Worm (Caenorhabditis elegans) whole organism, young adult: Measurements from ENCODE around the gene C47G2.4.

Experiments used
- C06A6.2 ChIP-seq: fragments of 200-800 bp; sonication (Bioruptor generic); conservative IDR thresholded peaks from 2 replicates; pipeline ENCODE4 v1.3.6; 2022; ENCODE audit warnings: missing genetic modification characterization, missing compliant biosample characterization
- F57A8.1 ChIP-seq: fragments of 200-800 bp; sonication (Bioruptor generic); optimal IDR thresholded peaks from 2 replicates; lab custom pipeline; 2018; ENCODE audit warnings: mild to moderate bottlenecking, missing genetic modification characterization, moderate library complexity, missing compliant biosample characterization
- Y53G8AR.9 ChIP-seq: fragments of 200-800 bp; sonication (Bioruptor generic); conservative IDR thresholded peaks from 2 replicates; pipeline ENCODE4 v1.3.6; 2022; ENCODE audit warnings: missing genetic modification reagents, missing genetic modification characterization, missing compliant biosample characterization
- aptf-3 ChIP-seq: fragments of 200-800 bp; sonication (Bioruptor generic); IDR thresholded peaks from 2 replicates; pipeline ENCODE4 v1.3.6; 2022; ENCODE audit warnings: missing genetic modification characterization, missing compliant biosample characterization
- ceh-27 ChIP-seq: fragments of 200-800 bp; sonication (Bioruptor generic); optimal IDR thresholded peaks from 2 replicates; lab custom pipeline; 2018; ENCODE audit warnings: mild to moderate bottlenecking, missing genetic modification characterization, moderate library complexity, missing compliant biosample characterization
- dpl-1 ChIP-seq: fragments of 150-350 bp; optimal IDR thresholded peaks from 2 replicates; lab custom pipeline; 2014; ENCODE audit warnings: missing biosample characterization, missing genetic modification reagents, missing genetic modification characterization
- lin-35 ChIP-seq, 3 experiments: fragments of 150-350 bp in 2 of 3; sonication (generic microtip) in 1 of 3; optimal IDR thresholded peaks; 2 replicates each; lab custom pipeline; 2014 to 2018; ENCODE audit warnings: missing biosample characterization in 3 of 3, missing genetic modification characterization in 3 of 3, missing genetic modification reagents in 3 of 3
- xnd-1 ChIP-seq: sonication (generic microtip); optimal IDR thresholded peaks from 2 replicates; lab custom pipeline; 2016; ENCODE audit warnings: missing genotype, missing genetic modification reagents, missing genetic modification characterization, missing compliant biosample characterization
- zim-3 ChIP-seq: sonication (generic microtip); optimal IDR thresholded peaks from 2 replicates; lab custom pipeline; 2017; ENCODE audit warnings: mild to moderate bottlenecking, missing genetic modification characterization, moderate library complexity, missing compliant biosample characterization

- TF ChIP-seq Y53G8AR.9 (GFP tag; lab: Robert Waterston, UW), result no peak
- TF ChIP-seq aptf-3 (GFP tag; lab: Robert Waterston, UW), result no peak
- no peak for TF ChIP-seq C06A6.2 (GFP tag; lab: Robert Waterston, UW)
- no peak for TF ChIP-seq F57A8.1 (GFP tag; lab: Kevin White, UChicago)
- no peak for TF ChIP-seq ceh-27 (GFP tag; lab: Kevin White, UChicago)
- no peak for TF ChIP-seq xnd-1
- TF ChIP-seq dpl-1 (GFP tag; lab: Kevin White, UChicago), result no peak
- TF ChIP-seq zim-3 (tag; lab: Kevin White, UChicago), result no peak
- no peak for TF ChIP-seq lin-35 (GFP tag; optimal IDR thresholded peaks at IDR 0.05; lab: Kevin White, UChicago)
Observed at ce11 chrII:11247414-11247813, 46.0 kb downstream of the C47G2.4 start, which contains the start of gene T06D8.10.
